Worm (Caenorhabditis elegans) whole organism, L1 larva: Measurements from ENCODE around the gene osm-8.

Experiments used
- C04F5.9 ChIP-seq: sonication (generic microtip); optimal IDR thresholded peaks from 2 replicates; lab custom pipeline; 2016; ENCODE audit warnings: missing genetic modification characterization, missing compliant biosample characterization
- C16A3.4 ChIP-seq: fragments of 150-350 bp; optimal IDR thresholded peaks from 2 replicates; lab custom pipeline; 2014; ENCODE audit warnings: missing biosample characterization, missing genetic modification characterization
- F16B12.6 ChIP-seq: fragments of 150-350 bp; optimal IDR thresholded peaks from 2 replicates; lab custom pipeline; 2014; ENCODE audit warnings: missing biosample characterization, missing genetic modification characterization
- alr-1 ChIP-seq: fragments of 200-800 bp; sonication (Bioruptor generic); optimal IDR thresholded peaks from 2 replicates; lab custom pipeline; 2018; ENCODE audit warnings: borderline replicate concordance, mild to moderate bottlenecking, missing genetic modification characterization, missing compliant biosample characterization
- blmp-1 ChIP-seq: fragments of 150-350 bp; optimal IDR thresholded peaks from 2 replicates; lab custom pipeline; 2014; ENCODE audit warnings: missing biosample characterization, missing genetic modification characterization
- ceh-63 ChIP-seq: fragments of 200-800 bp; sonication (Bioruptor generic); optimal IDR thresholded peaks from 2 replicates; lab custom pipeline; 2018; ENCODE audit warnings: mild to moderate bottlenecking, missing genetic modification characterization, missing compliant biosample characterization
- ceh-8 ChIP-seq: fragments of 200-800 bp; sonication (Bioruptor generic); optimal IDR thresholded peaks from 2 replicates; lab custom pipeline; 2018; ENCODE audit warnings: mild to moderate bottlenecking, missing genetic modification characterization, moderate library complexity, missing compliant biosample characterization
- ceh-82 ChIP-seq, 3 experiments: fragments of 150-350 bp in 1 of 3; sonication (generic microtip) in 2 of 3; optimal IDR thresholded peaks; 2 replicates each; lab custom pipeline; 2014 to 2017; ENCODE audit warnings: missing biosample characterization in 3 of 3, missing genetic modification characterization in 3 of 3
- ceh-90 ChIP-seq: sonication (generic microtip); optimal IDR thresholded peaks from 2 replicates; lab custom pipeline; 2016; ENCODE audit warnings: missing genetic modification characterization, missing compliant biosample characterization
- ces-1 ChIP-seq: fragments of 150-350 bp; optimal IDR thresholded peaks from 2 replicates; lab custom pipeline; 2014; ENCODE audit warnings: missing biosample characterization, missing genetic modification reagents, missing genetic modification characterization
- dsc-1 ChIP-seq: sonication (generic microtip); optimal IDR thresholded peaks from 2 replicates; lab custom pipeline; 2016; ENCODE audit warnings: mild to moderate bottlenecking, missing genetic modification characterization, missing compliant biosample characterization
- egl-13 ChIP-seq: sonication (generic microtip); optimal IDR thresholded peaks from 2 replicates; lab custom pipeline; 2016; ENCODE audit warnings: missing genotype, missing genetic modification reagents, missing genetic modification characterization, missing compliant biosample characterization
- elt-2 ChIP-seq: sonication (generic microtip); optimal IDR thresholded peaks from 2 replicates; lab custom pipeline; 2016; ENCODE audit warnings: missing genetic modification characterization, mild to moderate bottlenecking, inconsistent platforms, missing compliant biosample characterization, missing genetic modification reagents
- ets-5 ChIP-seq: fragments of 200-800 bp; sonication (Bioruptor generic); IDR thresholded peaks from 2 replicates; pipeline ENCODE4 v1.3.6; 2022; ENCODE audit warnings: missing genetic modification characterization, missing compliant biosample characterization
- fkh-10 ChIP-seq: sonication (generic microtip); optimal IDR thresholded peaks from 2 replicates; lab custom pipeline; 2017; ENCODE audit warnings: missing biosample characterization, missing genetic modification reagents, missing genetic modification characterization
- fkh-8 ChIP-seq: sonication (generic microtip); optimal IDR thresholded peaks from 2 replicates; lab custom pipeline; 2016; ENCODE audit warnings: mild to moderate bottlenecking, missing genetic modification characterization, missing compliant biosample characterization
- hlh-17 ChIP-seq: fragments of 200-800 bp; sonication (Bioruptor generic); optimal IDR thresholded peaks from 2 replicates; lab custom pipeline; 2018; ENCODE audit warnings: missing genetic modification characterization, mild to moderate bottlenecking, missing compliant biosample characterization, moderate library complexity, borderline replicate concordance
- isw-1 ChIP-seq: fragments of 200-800 bp; sonication (Bioruptor generic); IDR thresholded peaks from 2 replicates; pipeline ENCODE4 v1.3.6; 2022; ENCODE audit warnings: missing genetic modification characterization, missing compliant biosample characterization
- lin-14 ChIP-seq: fragments of 200-800 bp; sonication (Bioruptor generic); optimal IDR thresholded peaks from 2 replicates; lab custom pipeline; 2018; ENCODE audit warnings: mild to moderate bottlenecking, missing genetic modification characterization, moderate library complexity, missing compliant biosample characterization
- lin-35 ChIP-seq, 2 experiments: fragments of 150-350 bp; optimal IDR thresholded peaks; 2 replicates each; lab custom pipeline; 2014; ENCODE audit warnings: missing biosample characterization in 2 of 2, missing genetic modification characterization in 2 of 2, missing genetic modification reagents in 2 of 2
- lin-39 ChIP-seq: fragments of 150-350 bp; optimal IDR thresholded peaks from 2 replicates; lab custom pipeline; 2014; ENCODE audit warnings: missing biosample characterization, missing genetic modification reagents, missing genetic modification characterization
- lsy-2 ChIP-seq, 2 experiments: fragments of 150-350 bp; optimal IDR thresholded peaks; 2 replicates each; lab custom pipeline; 2014; ENCODE audit warnings: missing biosample characterization in 2 of 2, missing genetic modification characterization in 2 of 2
- nhr-11 ChIP-seq: fragments of 150-350 bp; optimal IDR thresholded peaks from 2 replicates; lab custom pipeline; 2014; ENCODE audit warnings: missing biosample characterization, missing genetic modification characterization
- nhr-47 ChIP-seq: sonication (generic microtip); optimal IDR thresholded peaks from 2 replicates; lab custom pipeline; 2016; ENCODE audit warnings: mild to moderate bottlenecking, missing genetic modification characterization, moderate library complexity, missing compliant biosample characterization
- nhr-71 ChIP-seq: sonication (generic microtip); optimal IDR thresholded peaks from 2 replicates; lab custom pipeline; 2016; ENCODE audit warnings: mild to moderate bottlenecking, missing genetic modification characterization, moderate library complexity, missing compliant biosample characterization
- nhr-76 ChIP-seq: sonication (generic microtip); optimal IDR thresholded peaks from 2 replicates; lab custom pipeline; 2017; ENCODE audit warnings: missing biosample characterization, missing genetic modification characterization
- pax-3 ChIP-seq: fragments of 200-800 bp; sonication (Bioruptor generic); optimal IDR thresholded peaks from 2 replicates; lab custom pipeline; 2018; ENCODE audit warnings: mild to moderate bottlenecking, missing genetic modification characterization, moderate library complexity, missing compliant biosample characterization
- pqm-1 ChIP-seq: sonication (generic microtip); optimal IDR thresholded peaks from 3 replicates; lab custom pipeline; 2017; ENCODE audit warnings: missing biosample characterization, missing genetic modification characterization
- rnt-1 ChIP-seq: sonication (generic microtip); optimal IDR thresholded peaks from 2 replicates; lab custom pipeline; 2016; ENCODE audit warnings: mild to moderate bottlenecking, missing genetic modification characterization, moderate library complexity, missing compliant biosample characterization
- snu-23 ChIP-seq: sonication (generic microtip); optimal IDR thresholded peaks from 2 replicates; lab custom pipeline; 2016; ENCODE audit warnings: missing genetic modification characterization, missing compliant biosample characterization
- sup-37 ChIP-seq: fragments of 200-800 bp; sonication (Bioruptor generic); optimal IDR thresholded peaks from 2 replicates; lab custom pipeline; 2018; ENCODE audit warnings: mild to moderate bottlenecking, missing genetic modification characterization, missing compliant biosample characterization
- swsn-7 ChIP-seq: sonication (generic microtip); optimal IDR thresholded peaks from 2 replicates; lab custom pipeline; 2016; ENCODE audit warnings: missing genetic modification characterization, missing compliant biosample characterization
- tbx-2 ChIP-seq: sonication (generic microtip); optimal IDR thresholded peaks from 2 replicates; lab custom pipeline; 2016; ENCODE audit warnings: missing genetic modification characterization, missing compliant biosample characterization
- tlp-1 ChIP-seq: fragments of 150-350 bp; optimal IDR thresholded peaks from 2 replicates; lab custom pipeline; 2014; ENCODE audit warnings: missing biosample characterization, missing genetic modification characterization
- unc-30 ChIP-seq: sonication (generic microtip); optimal IDR thresholded peaks from 2 replicates; lab custom pipeline; 2017; ENCODE audit warnings: missing biosample characterization, missing genetic modification characterization
- unc-62 ChIP-seq: fragments of 150-350 bp; optimal IDR thresholded peaks from 2 replicates; lab custom pipeline; 2014; ENCODE audit warnings: missing biosample characterization, missing genetic modification reagents, missing genetic modification characterization
- unc-86 ChIP-seq: sonication (generic microtip); optimal IDR thresholded peaks from 2 replicates; lab custom pipeline; 2016; ENCODE audit warnings: missing genetic modification characterization, missing compliant biosample characterization
- xbp-1 ChIP-seq: sonication (generic microtip); optimal IDR thresholded peaks from 2 replicates; lab custom pipeline; 2016; ENCODE audit warnings: missing genetic modification characterization, missing compliant biosample characterization
- ztf-11 ChIP-seq, 2 experiments: sonication (generic microtip); optimal IDR thresholded peaks; 2 replicates each; lab custom pipeline; 2016 to 2017; ENCODE audit warnings: missing genetic modification characterization in 2 of 2, missing biosample characterization in 1 of 2, missing compliant biosample characterization in 1 of 2
- ztf-4 ChIP-seq: fragments of 150-350 bp; optimal IDR thresholded peaks from 2 replicates; lab custom pipeline; 2014; ENCODE audit warnings: missing biosample characterization, missing genetic modification characterization

Gene osm-8

ce11 chrII:7594812-7595211, 10.4 kb downstream of the osm-8 start, which contains the start of gene syd-1:
Gene syd-1, minus strand, starts transcription at chrII:7594912.
- TF ChIP-seq unc-30: no peak
- TF ChIP-seq sup-37 (GFP tag; lab: Kevin White, UChicago): no peak
- no peak for TF ChIP-seq ztf-4

ce11 chrII:7594262-7594661, 10.9 kb downstream of the osm-8 start:
- TF ChIP-seq nhr-11 (tag; lab: Kevin White, UChicago) (no peak), rnt-1 (no peak), fkh-10 (GFP tag; lab: Kevin White, UChicago) (peak; percentile 94), lin-39 (tag; lab: Kevin White, UChicago) (no peak), unc-62 (GFP tag; lab: Kevin White, UChicago) (no peak), ces-1 (GFP tag; lab: Kevin White, UChicago) (peak; percentile 35), lin-14 (GFP tag; lab: Kevin White, UChicago) (peak; percentile 65)

ce11 chrII:7593227-7593626, 12.0 kb downstream of the osm-8 start:
- TF ChIP-seq swsn-7 (tag; lab: Kevin White, UChicago) (peak; percentile 52), unc-86 (tag; lab: Kevin White, UChicago) (peak; percentile 60), isw-1 (GFP tag; lab: Robert Waterston, UW) (peak; percentile 37), nhr-71 (tag; lab: Kevin White, UChicago) (peak; percentile 63), snu-23 (peak; percentile 32), fkh-8 (peak; percentile 84), ceh-90 (tag; lab: Kevin White, UChicago) (no peak), ceh-82 (tag; optimal IDR thresholded peaks at IDR 0.05; lab: Kevin White, UChicago) (peak in 2 of 3 experiments; percentile 40 to 46), C16A3.4 (tag; lab: Kevin White, UChicago) (no peak), nhr-76 (tag; lab: Kevin White, UChicago) (no peak), xbp-1 (tag; lab: Kevin White, UChicago) (peak; percentile 22), lin-14 (GFP tag; lab: Kevin White, UChicago) (peak; percentile 93), pax-3 (tag; lab: Kevin White, UChicago) (peak; percentile 13), lsy-2 (tag; optimal IDR thresholded peaks at IDR 0.05; lab: Kevin White, UChicago) (peak; percentile 3 to 23), alr-1 (tag; lab: Kevin White, UChicago) (no peak), egl-13 (tag; lab: Kevin White, UChicago) (peak; percentile 51), fkh-10 (GFP tag; lab: Kevin White, UChicago) (peak; percentile 76), tbx-2 (tag; lab: Kevin White, UChicago) (peak; percentile 49), nhr-47 (tag; lab: Kevin White, UChicago) (peak; percentile 67), F16B12.6 (tag; lab: Kevin White, UChicago) (no peak), lin-35 (GFP tag; optimal IDR thresholded peaks at IDR 0.05; lab: Kevin White, UChicago) (peak in 1 of 2 experiments; percentile 46)
- TF ChIP-seq, all 84 proteins: peak for 16

ce11 chrII:7588295-7588694, 16.9 kb downstream of the osm-8 start:
- TF ChIP-seq lin-14 (GFP tag; lab: Kevin White, UChicago) (peak; percentile 71), fkh-10 (GFP tag; lab: Kevin White, UChicago) (no peak), tbx-2 (tag; lab: Kevin White, UChicago) (peak; percentile 3), egl-13 (tag; lab: Kevin White, UChicago) (peak; percentile 21), blmp-1 (no peak), hlh-17 (GFP tag; lab: Kevin White, UChicago) (no peak), unc-86 (tag; lab: Kevin White, UChicago) (peak; percentile 28), C04F5.9 (no peak), ets-5 (GFP tag; lab: Robert Waterston, UW) (no peak), elt-2 (tag; lab: Kevin White, UChicago) (no peak), dsc-1 (tag; lab: Kevin White, UChicago) (no peak), tlp-1 (no peak), ceh-8 (peak; percentile 73), alr-1 (tag; lab: Kevin White, UChicago) (no peak), ztf-11 (tag; optimal IDR thresholded peaks at IDR 0.05; lab: Kevin White, UChicago) (no peak), pqm-1 (tag; lab: Kevin White, UChicago) (no peak), ceh-63 (GFP tag; lab: Kevin White, UChicago) (no peak)
